Worm (Caenorhabditis elegans): ENCODE measurements around the gene puf-3.

- TF ChIP-seq hnd-1 (tag; optimal IDR thresholded peaks at IDR 0.05) (no peak), flt-1 (GFP tag; IDR thresholded peaks at IDR 0.05) (no peak)
Observed at ce11 chrIV:13487596-13487995, 24.4 kb downstream of the puf-3 start.

Data from whole organism, early embryonic.